Worm (Caenorhabditis elegans): ENCODE results near the gene K05G3.1.

ce11 chrX:16524310-16524709 lies 23.2 kb downstream of the K05G3.1 start:
- TF ChIP-seq ama-1 (optimal IDR thresholded peaks at IDR 0.05) (no peak), tra-4 (tag; optimal IDR thresholded peaks at IDR 0.05) (no peak)

Measured in whole organism, early embryonic.